Fruit fly (Drosophila melanogaster) whole organism, adult: ENCODE results near the gene eRF3.

Experiments
- CG11617 ChIP-seq: fragments of 200-800 bp; sonication (Bioruptor generic); optimal IDR thresholded peaks from 2 replicates; lab custom pipeline; 2017; ENCODE audit warnings: mild to moderate bottlenecking, missing biosample characterization, missing genetic modification reagents, missing genetic modification characterization
- CG12768 ChIP-seq: fragments of 200-800 bp; sonication (Bioruptor generic); optimal IDR thresholded peaks from 2 replicates; lab custom pipeline; 2017; ENCODE audit warnings: missing biosample characterization, missing genetic modification characterization, mild to moderate bottlenecking, moderate library complexity, missing genetic modification reagents
- CG14711 ChIP-seq: fragments of 200-800 bp; sonication (Bioruptor generic); optimal IDR thresholded peaks from 2 replicates; lab custom pipeline; 2018; ENCODE audit warnings: missing biosample characterization, mild to moderate bottlenecking, missing genetic modification characterization, moderate library complexity
- CG1620 ChIP-seq: fragments of 200-800 bp; sonication (Bioruptor generic); optimal IDR thresholded peaks from 2 replicates; lab custom pipeline; 2016; ENCODE audit warnings: missing biosample characterization, missing genetic modification characterization
- CG7045 ChIP-seq: fragments of 200-800 bp; sonication (Bioruptor generic); optimal IDR thresholded peaks from 2 replicates; lab custom pipeline; 2017; ENCODE audit warnings: missing biosample characterization, mild to moderate bottlenecking, missing genetic modification characterization
- CG7101 ChIP-seq: fragments of 200-800 bp; sonication (Bioruptor generic); optimal IDR thresholded peaks from 2 replicates; lab custom pipeline; 2018; ENCODE audit warnings: missing biosample characterization, mild to moderate bottlenecking, missing genetic modification characterization, moderate library complexity
- Clk ChIP-seq: fragments of 200-800 bp; sonication (Bioruptor generic); optimal IDR thresholded peaks from 2 replicates; lab custom pipeline; 2017; ENCODE audit warnings: missing biosample characterization, missing genetic modification characterization
- Hr96 ChIP-seq: fragments of 200-800 bp; sonication (Bioruptor generic); optimal IDR thresholded peaks from 2 replicates; lab custom pipeline; 2016; ENCODE audit warnings: missing biosample characterization, missing genetic modification characterization
- Mnt ChIP-seq: fragments of 200-800 bp; sonication (Bioruptor generic); optimal IDR thresholded peaks from 2 replicates; lab custom pipeline; 2016; ENCODE audit warnings: missing biosample characterization, mild to moderate bottlenecking, missing genetic modification characterization
- bab1 ChIP-seq: fragments of 200-800 bp; sonication (Bioruptor generic); optimal IDR thresholded peaks from 3 replicates; lab custom pipeline; 2019; ENCODE audit warnings: missing biosample characterization, mild to moderate bottlenecking, missing genetic modification characterization, moderate library complexity
- cic ChIP-seq: fragments of 200-800 bp; sonication (Bioruptor generic); optimal IDR thresholded peaks from 2 replicates; lab custom pipeline; 2017; ENCODE audit warnings: missing biosample characterization, mild to moderate bottlenecking, missing genetic modification characterization, moderate library complexity
- kay ChIP-seq: fragments of 200-800 bp; sonication (Bioruptor generic); peaks from one replicate; lab custom pipeline; 2016; ENCODE audit warnings: missing biosample characterization, missing genetic modification characterization, borderline replicate concordance
- pad ChIP-seq: fragments of 200-800 bp; sonication (Bioruptor generic); optimal IDR thresholded peaks from 3 replicates; lab custom pipeline; 2017; ENCODE audit warnings: missing biosample characterization, missing genetic modification characterization, mild to moderate bottlenecking, moderate library complexity, missing genetic modification reagents
- tj ChIP-seq: fragments of 200-800 bp; sonication (Bioruptor generic); optimal IDR thresholded peaks from 3 replicates; lab custom pipeline; 2017; ENCODE audit warnings: missing biosample characterization, mild to moderate bottlenecking, missing genetic modification characterization, moderate library complexity

DNA sequence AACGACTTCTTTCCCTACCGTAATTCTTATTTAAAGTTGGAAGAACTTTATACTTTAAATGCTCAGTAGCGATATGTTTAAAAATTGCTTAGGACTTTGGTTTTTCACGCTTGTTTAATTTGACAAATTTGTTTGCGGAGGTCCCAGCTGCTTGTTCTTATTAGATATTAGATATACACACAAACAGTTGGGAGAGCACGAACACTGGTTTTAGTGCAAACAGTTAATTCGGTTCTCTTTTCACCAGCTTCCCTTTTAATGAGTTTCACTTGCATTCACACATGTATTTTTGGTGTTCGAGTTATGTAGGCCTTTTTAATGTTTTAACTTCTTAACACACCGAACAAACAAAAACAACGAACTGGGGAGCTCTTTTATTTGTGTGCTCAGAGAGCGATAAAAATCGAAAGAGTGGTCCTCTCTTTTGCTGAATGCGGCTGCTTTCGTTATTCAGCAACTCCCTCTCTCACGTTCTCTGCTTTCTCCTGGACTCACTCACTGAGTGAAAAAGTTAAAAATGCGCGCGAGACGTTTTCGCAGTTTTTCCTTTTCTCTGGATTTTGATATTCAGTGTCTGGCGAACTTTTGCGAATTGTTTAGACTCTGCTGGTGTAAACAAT, 48.6 kb downstream of the eRF3 start:
- TF ChIP-seq CG14711 (tag; lab: Kevin White, UChicago) (no peak), Mnt (no peak), CG7045 (no peak), CG12768 (GFP tag; lab: Kevin White, UChicago) (no peak), Hr96 (no peak), CG1620 (GFP tag; lab: Kevin White, UChicago) (no peak), tj (no peak), Clk (GFP tag; lab: Kevin White, UChicago) (no peak), pad (GFP tag; lab: Kevin White, UChicago) (no peak), CG7101 (tag; lab: Kevin White, UChicago) (no peak), bab1 (no peak), cic (GFP tag; lab: Kevin White, UChicago) (no peak), CG11617 (GFP tag; lab: Kevin White, UChicago) (no peak), kay (no peak)
